Worm (Caenorhabditis elegans) whole organism, late embryonic: ENCODE data around the gene Y69H2.9.
"Not testable (repeated sequence)": the region's sequence is repeated elsewhere in the genome, so short reads cannot be mapped to it uniquely, and the experiment has no call there.

ENCODE experiments used
- C08G9.2 ChIP-seq: sonication (generic microtip); optimal IDR thresholded peaks from 2 replicates; lab custom pipeline; 2016; ENCODE audit warnings: mild to moderate bottlenecking, missing genetic modification characterization, moderate library complexity, missing compliant biosample characterization
- C38D4.7 ChIP-seq: fragments of 200-800 bp; sonication (Bioruptor generic); optimal IDR thresholded peaks from 2 replicates; lab custom pipeline; 2018; ENCODE audit warnings: mild to moderate bottlenecking, missing genetic modification characterization, moderate library complexity, missing compliant biosample characterization
- K09A11.1 ChIP-seq: sonication (generic microtip); optimal IDR thresholded peaks from 2 replicates; lab custom pipeline; 2017; ENCODE audit warnings: antibody characterized with exemption, mild to moderate bottlenecking, missing genetic modification characterization, missing compliant biosample characterization; ENCODE audit not compliant: insufficient read depth
- Y22D7AL.16 ChIP-seq: sonication (generic microtip); optimal IDR thresholded peaks from 2 replicates; lab custom pipeline; 2016; ENCODE audit warnings: missing genetic modification characterization, missing compliant biosample characterization
- ceh-2 ChIP-seq: sonication (generic microtip); optimal IDR thresholded peaks from 2 replicates; lab custom pipeline; 2016; ENCODE audit warnings: missing genotype, missing genetic modification characterization, missing compliant biosample characterization
- ceh-31 ChIP-seq: sonication (generic microtip); optimal IDR thresholded peaks from 2 replicates; lab custom pipeline; 2016; ENCODE audit warnings: missing genetic modification characterization, missing compliant biosample characterization
- che-1 ChIP-seq: sonication (generic microtip); optimal IDR thresholded peaks from 2 replicates; lab custom pipeline; 2016; ENCODE audit warnings: mild to moderate bottlenecking, missing genetic modification characterization, missing compliant biosample characterization
- dmd-4 ChIP-seq: sonication (generic microtip); optimal IDR thresholded peaks from 2 replicates; lab custom pipeline; 2016; ENCODE audit warnings: borderline replicate concordance, missing genetic modification characterization, missing compliant biosample characterization
- dve-1 ChIP-seq: sonication (generic microtip); optimal IDR thresholded peaks from 2 replicates; lab custom pipeline; 2017; ENCODE audit warnings: antibody characterized with exemption, mild to moderate bottlenecking, missing genetic modification characterization, missing compliant biosample characterization
- elt-4 ChIP-seq: sonication (generic microtip); optimal IDR thresholded peaks from 2 replicates; lab custom pipeline; 2016; ENCODE audit warnings: missing genetic modification characterization, missing compliant biosample characterization
- fkh-6 ChIP-seq: sonication (generic microtip); optimal IDR thresholded peaks from 2 replicates; lab custom pipeline; 2016; ENCODE audit warnings: missing genetic modification characterization, missing compliant biosample characterization
- hlh-15 ChIP-seq: sonication (generic microtip); optimal IDR thresholded peaks from 2 replicates; lab custom pipeline; 2016; ENCODE audit warnings: missing genetic modification characterization, missing compliant biosample characterization
- hlh-30 ChIP-seq: sonication (generic microtip); optimal IDR thresholded peaks from 2 replicates; lab custom pipeline; 2017; ENCODE audit warnings: antibody characterized with exemption, missing genetic modification characterization, missing compliant biosample characterization; ENCODE audit not compliant: insufficient read depth
- hlh-8 ChIP-seq: sonication (generic microtip); optimal IDR thresholded peaks from 2 replicates; lab custom pipeline; 2016; ENCODE audit warnings: missing genotype, missing genetic modification characterization, missing compliant biosample characterization
- lim-6 ChIP-seq: sonication (generic microtip); optimal IDR thresholded peaks from 2 replicates; lab custom pipeline; 2016; ENCODE audit warnings: missing genetic modification characterization, missing compliant biosample characterization
- nfya-1 ChIP-seq: sonication (generic microtip); optimal IDR thresholded peaks from 2 replicates; lab custom pipeline; 2017; ENCODE audit warnings: missing genetic modification characterization, mild to moderate bottlenecking, missing compliant biosample characterization, antibody characterized with exemption, moderate library complexity
- odd-2 ChIP-seq: sonication (generic microtip); optimal IDR thresholded peaks from 2 replicates; lab custom pipeline; 2017; ENCODE audit warnings: antibody characterized with exemption, mild to moderate bottlenecking, missing genetic modification characterization, missing compliant biosample characterization
- pat-9 ChIP-seq: fragments of 200-800 bp; sonication (Bioruptor generic); optimal IDR thresholded peaks from 2 replicates; lab custom pipeline; 2018; ENCODE audit warnings: mild to moderate bottlenecking, missing genetic modification characterization, moderate library complexity, missing compliant biosample characterization
- pax-1 ChIP-seq: fragments of 150-350 bp; optimal IDR thresholded peaks from 2 replicates; lab custom pipeline; 2014; ENCODE audit warnings: missing biosample characterization, missing genetic modification characterization
- pha-4 ChIP-seq: fragments of 150-350 bp; optimal IDR thresholded peaks from 2 replicates; lab custom pipeline; 2018; ENCODE audit warnings: missing biosample characterization, missing genetic modification reagents, missing genetic modification characterization
- rnt-1 ChIP-seq: sonication (generic microtip); optimal IDR thresholded peaks from 2 replicates; lab custom pipeline; 2016; ENCODE audit warnings: missing genetic modification characterization, missing compliant biosample characterization
- sdc-2 ChIP-seq: sonication (generic microtip); optimal IDR thresholded peaks from 2 replicates; lab custom pipeline; 2016; ENCODE audit warnings: missing genotype, missing genetic modification characterization, missing compliant biosample characterization
- ttx-3 ChIP-seq: sonication (generic microtip); optimal IDR thresholded peaks from 2 replicates; lab custom pipeline; 2016; ENCODE audit warnings: missing genetic modification reagents, missing genetic modification characterization, missing compliant biosample characterization
- unc-86 ChIP-seq: sonication (generic microtip); optimal IDR thresholded peaks from 2 replicates; lab custom pipeline; 2016; ENCODE audit warnings: missing genetic modification characterization, missing compliant biosample characterization

The Y69H2.9 gene

DNA sequence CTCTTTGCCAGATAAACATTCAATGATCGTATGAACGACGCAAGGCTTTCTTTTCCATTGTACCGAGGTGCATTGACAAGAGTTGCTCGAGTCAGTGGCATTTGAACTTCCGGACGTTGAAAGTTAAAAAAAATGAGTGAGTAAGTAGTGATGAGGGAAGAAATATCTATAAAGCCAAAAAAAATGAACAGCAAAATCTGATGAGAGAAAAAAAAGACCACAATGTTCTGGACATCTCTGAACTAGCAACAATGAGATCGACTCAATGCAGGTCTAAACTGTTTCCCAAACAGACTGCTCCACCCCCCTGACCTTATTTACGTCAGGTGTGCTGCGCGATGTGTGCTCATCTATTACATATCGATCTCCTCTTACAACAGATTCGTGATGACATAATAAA is 49.1 kb downstream of the Y69H2.9 start, which contains the start of the genes F11D11.21 and F11D11.12:
Gene F11D11.21, minus strand, starts transcription at position 101 of the 400 bp plus-strand sequence.
Gene F11D11.12, minus strand, starts transcription at position 238 of the 400 bp plus-strand sequence.
- TF ChIP-seq lim-6 (tag; lab: Kevin White, UChicago) (no peak), hlh-30 (tag; lab: Kevin White, UChicago) (no peak)
- TF ChIP-seq, all 69 proteins: peak for 0

DNA sequence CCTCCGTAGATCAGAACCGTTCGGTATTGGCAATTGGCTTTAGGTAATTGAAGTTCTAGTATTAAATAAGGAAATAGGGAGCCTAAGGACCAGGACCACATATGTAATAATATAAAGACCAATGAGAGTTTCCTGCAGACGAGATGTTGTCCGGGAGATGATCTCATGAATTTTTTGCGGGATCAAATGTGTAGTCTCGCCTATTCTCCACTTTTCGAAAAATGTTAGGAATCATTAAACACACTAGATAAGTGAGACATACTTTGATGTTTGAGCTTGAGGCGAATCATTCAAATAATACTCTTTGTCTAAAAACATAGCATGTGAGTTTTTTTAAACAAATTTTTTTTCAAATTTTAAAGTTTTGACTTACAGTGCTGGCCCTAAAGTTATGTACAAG is 51.7 kb downstream of the Y69H2.9 start, which contains the start of gene F11D11.6:
Gene F11D11.6, minus strand, starts transcription at position 101 of the 400 bp plus-strand sequence.
- no peak for TF ChIP-seq pha-4 (tag; lab: Kevin White, UChicago)
- TF ChIP-seq K09A11.1 (tag; lab: Kevin White, UChicago) = no peak
- TF ChIP-seq che-1 = no peak
- TF ChIP-seq Y22D7AL.16 (tag; lab: Kevin White, UChicago) = no peak
- no peak for TF ChIP-seq C08G9.2 (tag; lab: Kevin White, UChicago)
- TF ChIP-seq hlh-8 (tag; lab: Kevin White, UChicago) = no peak
- no peak for TF ChIP-seq dmd-4 (tag; lab: Kevin White, UChicago)
- no peak for TF ChIP-seq unc-86
- no peak for TF ChIP-seq fkh-6 (tag; lab: Kevin White, UChicago)
- TF ChIP-seq rnt-1 (tag; lab: Kevin White, UChicago) = no peak
- TF ChIP-seq ttx-3 (tag; lab: Kevin White, UChicago) = no peak
- TF ChIP-seq dve-1 (tag; lab: Kevin White, UChicago) = no peak
- TF ChIP-seq odd-2 (tag; lab: Kevin White, UChicago) = no peak
- TF ChIP-seq sdc-2 (tag; lab: Kevin White, UChicago) = no peak
- no peak for TF ChIP-seq hlh-15 (tag; lab: Kevin White, UChicago)
- no peak for TF ChIP-seq pat-9 (tag; lab: Kevin White, UChicago)
- TF ChIP-seq nfya-1 (tag; lab: Kevin White, UChicago) = no peak
- no peak for TF ChIP-seq elt-4 (tag; lab: Kevin White, UChicago)
- TF ChIP-seq ceh-2 = no peak
- no peak for TF ChIP-seq C38D4.7 (GFP tag; lab: Kevin White, UChicago)

DNA sequence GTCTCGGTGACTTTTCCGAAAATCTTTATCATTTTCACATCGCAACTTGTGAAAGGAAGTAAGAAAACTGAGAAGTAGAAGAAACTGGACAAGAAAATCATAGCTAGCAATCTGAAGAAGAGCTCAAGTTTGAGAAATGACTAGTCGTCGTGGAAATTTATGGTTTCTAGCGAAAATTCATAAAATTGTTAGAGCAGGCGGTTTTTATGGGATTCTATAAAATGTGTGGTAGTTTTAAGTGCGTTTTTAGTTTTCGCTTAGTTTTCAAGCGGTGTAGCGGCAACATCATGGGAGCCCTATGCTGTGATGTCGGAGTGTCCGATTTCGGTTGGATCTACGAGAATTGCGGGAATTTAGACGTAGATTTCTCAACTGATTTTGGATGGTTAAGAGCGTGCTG is 53.0 kb downstream of the Y69H2.9 start, which contains the start of gene clec-254:
Gene clec-254, minus strand, starts transcription at position 101 of the 400 bp plus-strand sequence.
- TF ChIP-seq pax-1; sdc-2 (tag; lab: Kevin White, UChicago); ceh-31 (tag; lab: Kevin White, UChicago): not testable (repeated sequence)
